Worm (Caenorhabditis elegans): Measurements from ENCODE around the gene npax-1.

DNA sequence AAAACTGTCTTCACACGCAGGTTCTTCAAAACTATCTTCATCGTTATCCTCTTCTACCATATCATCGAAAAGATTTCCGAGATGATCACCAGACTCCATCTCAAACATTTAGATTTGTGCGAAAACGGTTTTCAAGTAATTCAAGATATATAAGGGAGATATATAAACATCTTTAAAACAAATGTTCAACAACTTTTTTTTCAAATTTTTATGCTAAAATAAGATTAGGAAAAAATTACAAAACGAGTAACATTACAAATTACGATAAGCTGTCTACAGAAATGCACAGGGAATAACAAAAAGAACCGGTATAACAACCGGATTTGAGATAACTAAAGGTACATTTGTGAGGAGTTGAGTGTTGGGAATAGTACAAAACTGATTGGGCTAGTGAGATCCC, 35.2 kb downstream of the npax-1 start, which contains the start of gene C30G12.6:
- no peak for TF ChIP-seq unc-62 (GFP tag; optimal IDR thresholded peaks at IDR 0.05 in 1 of 2)
- no peak for TF ChIP-seq unc-62 (tag; optimal IDR thresholded peaks at IDR 0.05)
- no peak for TF ChIP-seq tag-97 (GFP tag; IDR thresholded peaks at IDR 0.05)
- no peak for TF ChIP-seq ZK546.5 (tag; optimal IDR thresholded peaks at IDR 0.05)
- no peak for TF ChIP-seq aly-2 (tag; optimal IDR thresholded peaks at IDR 0.05)
- TF ChIP-seq fos-1 (tag; optimal IDR thresholded peaks at IDR 0.05) = no peak
- TF ChIP-seq nhr-11 (tag; optimal IDR thresholded peaks at IDR 0.05) = no peak
- no peak for TF ChIP-seq ces-1 (GFP tag; optimal IDR thresholded peaks at IDR 0.05)
- no peak for TF ChIP-seq snpc-4 (tag; optimal IDR thresholded peaks at IDR 0.05)
- no peak for TF ChIP-seq lin-29 (GFP tag; IDR thresholded peaks at IDR 0.05)
- no peak for TF ChIP-seq mxl-2 (GFP tag; conservative IDR thresholded peaks at IDR 0.05)
- no peak for TF ChIP-seq ceh-44 (GFP tag; IDR thresholded peaks at IDR 0.05)
- TF ChIP-seq nhr-76 (tag; optimal IDR thresholded peaks at IDR 0.05) = no peak
- no peak for TF ChIP-seq zag-1 (tag; optimal IDR thresholded peaks at IDR 0.05)
- no peak for TF ChIP-seq ceh-28 (tag; optimal IDR thresholded peaks at IDR 0.05)

All from whole organism, L4 larva.